Fruit fly (Drosophila melanogaster) whole organism, embryonic: Measurements from ENCODE around the gene mus302.

Source experiments
- Bgb ChIP-seq: fragments of 200-800 bp; sonication (Bioruptor generic); IDR thresholded peaks from 2 replicates; pipeline ENCODE4 v1.3.6; 2022; ENCODE audit warnings: missing biosample characterization, missing genetic modification characterization; ENCODE audit not compliant: partially characterized antibody
- CG10654 ChIP-seq: fragments of 200-800 bp; sonication (Bioruptor generic); optimal IDR thresholded peaks from 2 replicates; lab custom pipeline; 2016; ENCODE audit warnings: missing biosample characterization, missing genetic modification characterization
- CG12236 ChIP-seq: fragments of 200-800 bp; sonication (Bioruptor generic); optimal IDR thresholded peaks from 2 replicates; lab custom pipeline; 2016; ENCODE audit warnings: missing biosample characterization, missing genetic modification characterization
- CG13624 ChIP-seq: fragments of 200-800 bp; sonication (Bioruptor generic); optimal IDR thresholded peaks from 2 replicates; lab custom pipeline; 2016; ENCODE audit warnings: missing biosample characterization, missing genetic modification characterization
- CG16813 ChIP-seq: fragments of 200-800 bp; sonication (Bioruptor generic); IDR thresholded peaks from 3 replicates; pipeline ENCODE4 v1.3.6; 2022; ENCODE audit warnings: missing biosample characterization, missing genetic modification characterization; ENCODE audit not compliant: partially characterized antibody
- CG17361 ChIP-seq: fragments of 200-800 bp; sonication (Bioruptor generic); IDR thresholded peaks from 3 replicates; pipeline ENCODE4 v1.3.6; 2022; ENCODE audit warnings: missing biosample characterization, missing genetic modification characterization
- CG18262 ChIP-seq: fragments of 200-800 bp; optimal IDR thresholded peaks from 3 replicates; lab custom pipeline; 2019; ENCODE audit warnings: missing biosample characterization, mild to moderate bottlenecking, missing genetic modification characterization, moderate library complexity
- CG2120 ChIP-seq: fragments of 200-800 bp; sonication (Bioruptor generic); optimal IDR thresholded peaks from 3 replicates; lab custom pipeline; 2016; ENCODE audit warnings: missing biosample characterization, missing genetic modification characterization
- CG2678 ChIP-seq: fragments of 200-800 bp; sonication (Bioruptor generic); optimal IDR thresholded peaks from 3 replicates; lab custom pipeline; 2019; ENCODE audit warnings: missing biosample characterization, mild to moderate bottlenecking, missing genetic modification characterization, moderate library complexity
- CG2875 ChIP-seq: fragments of 200-800 bp; sonication (Bioruptor generic); optimal IDR thresholded peaks from 2 replicates; lab custom pipeline; 2017; ENCODE audit warnings: missing biosample characterization, mild to moderate bottlenecking, missing genetic modification characterization, missing genetic modification reagents
- CG3995 ChIP-seq: fragments of 200-800 bp; sonication (Bioruptor generic); optimal IDR thresholded peaks from 3 replicates; lab custom pipeline; 2016; ENCODE audit warnings: missing biosample characterization, missing genetic modification characterization
- CG42726 ChIP-seq: fragments of 200-800 bp; sonication (Bioruptor generic); IDR thresholded peaks from 2 replicates; pipeline ENCODE4 v1.3.6; 2022; ENCODE audit warnings: missing biosample characterization, missing genetic modification characterization; ENCODE audit not compliant: partially characterized antibody
- CG4820 ChIP-seq: fragments of 200-800 bp; sonication (Bioruptor generic); optimal IDR thresholded peaks from 3 replicates; lab custom pipeline; 2016; ENCODE audit warnings: missing biosample characterization, missing genetic modification characterization
- CG4854 ChIP-seq: fragments of 200-800 bp; sonication (Bioruptor generic); optimal IDR thresholded peaks from 2 replicates; lab custom pipeline; 2016; ENCODE audit warnings: missing biosample characterization, missing genetic modification characterization, inconsistent platforms
- CG7786 ChIP-seq: fragments of 200-800 bp; sonication (Bioruptor generic); optimal IDR thresholded peaks from 2 replicates; lab custom pipeline; 2016; ENCODE audit warnings: missing biosample characterization, missing genetic modification characterization
- CG9932 ChIP-seq: fragments of 200-800 bp; sonication (Bioruptor generic); IDR thresholded peaks from 2 replicates; pipeline ENCODE4 v1.3.6; 2022; ENCODE audit warnings: missing biosample characterization, missing genetic modification characterization
- CrebB ChIP-seq: fragments of 200-800 bp; sonication (Bioruptor generic); optimal IDR thresholded peaks from 3 replicates; lab custom pipeline; 2018; ENCODE audit warnings: missing biosample characterization, mild to moderate bottlenecking, missing genetic modification characterization
- D19B ChIP-seq: fragments of 200-800 bp; sonication (Bioruptor generic); optimal IDR thresholded peaks from 2 replicates; lab custom pipeline; 2017; ENCODE audit warnings: missing biosample characterization, mild to moderate bottlenecking, missing genetic modification characterization
- Doc2 ChIP-seq: fragments of 200-800 bp; sonication (Bioruptor generic); IDR thresholded peaks from 2 replicates; pipeline ENCODE4 v1.3.6; 2022; ENCODE audit warnings: missing biosample characterization, missing genetic modification characterization
- Elba2 ChIP-seq: fragments of 200-800 bp; sonication (Bioruptor generic); optimal IDR thresholded peaks from 3 replicates; lab custom pipeline; 2016; ENCODE audit warnings: missing biosample characterization, missing genetic modification characterization
- Gug ChIP-seq: fragments of 200-800 bp; sonication (Bioruptor generic); IDR thresholded peaks from 4 replicates; pipeline ENCODE4 v1.3.6; 2022; ENCODE audit warnings: missing biosample characterization, missing genetic modification characterization
- Hsf ChIP-seq: fragments of 200-800 bp; sonication (Bioruptor generic); optimal IDR thresholded peaks from 3 replicates; lab custom pipeline; 2016; ENCODE audit warnings: missing biosample characterization, missing genetic modification characterization
- Lpt ChIP-seq: fragments of >200 bp; optimal IDR thresholded peaks from 2 replicates; lab custom pipeline; 2018; ENCODE audit warnings: missing biosample characterization, missing genetic modification characterization
- Meics ChIP-seq: fragments of 200-800 bp; sonication (Bioruptor generic); optimal IDR thresholded peaks from 2 replicates; lab custom pipeline; 2017; ENCODE audit warnings: missing biosample characterization, mild to moderate bottlenecking, missing genetic modification characterization
- NC2α ChIP-seq: fragments of 200-800 bp; sonication (Bioruptor generic); optimal IDR thresholded peaks from 2 replicates; lab custom pipeline; 2016; ENCODE audit warnings: missing biosample characterization, missing genetic modification characterization
- NK7.1 ChIP-seq: fragments of 200-800 bp; sonication (Bioruptor generic); optimal IDR thresholded peaks from 3 replicates; lab custom pipeline; 2016; ENCODE audit warnings: missing biosample characterization, missing genetic modification characterization
- Xbp1 ChIP-seq: fragments of 200-800 bp; sonication (Bioruptor generic); optimal IDR thresholded peaks from 3 replicates; lab custom pipeline; 2016; ENCODE audit warnings: missing biosample characterization, mild to moderate bottlenecking, missing genetic modification characterization
- dm ChIP-seq: fragments of 200-800 bp; sonication (Bioruptor generic); optimal IDR thresholded peaks from 3 replicates; lab custom pipeline; 2016; ENCODE audit warnings: missing biosample characterization, missing genetic modification characterization
- dmrt99B ChIP-seq: fragments of 200-800 bp; sonication (Bioruptor generic); optimal IDR thresholded peaks from 2 replicates; lab custom pipeline; 2018; ENCODE audit warnings: missing biosample characterization, mild to moderate bottlenecking, missing genetic modification characterization, moderate library complexity
- exex ChIP-seq: fragments of 200-800 bp; sonication (Bioruptor generic); optimal IDR thresholded peaks from 4 replicates; lab custom pipeline; 2018; ENCODE audit warnings: missing biosample characterization, mild to moderate bottlenecking, missing genetic modification characterization, moderate library complexity
- fd102C ChIP-seq: fragments of 200-800 bp; sonication (Bioruptor generic); optimal IDR thresholded peaks from 2 replicates; lab custom pipeline; 2018; ENCODE audit warnings: missing biosample characterization, mild to moderate bottlenecking, missing genetic modification characterization, moderate library complexity
- fd3F ChIP-seq: fragments of 200-800 bp; sonication (Bioruptor generic); optimal IDR thresholded peaks from 2 replicates; lab custom pipeline; 2018; ENCODE audit warnings: missing biosample characterization, mild to moderate bottlenecking, missing genetic modification characterization, moderate library complexity
- fd96Cb ChIP-seq: fragments of 200-800 bp; sonication (Bioruptor generic); optimal IDR thresholded peaks from 2 replicates; lab custom pipeline; 2018; ENCODE audit warnings: missing biosample characterization, mild to moderate bottlenecking, missing genetic modification characterization, moderate library complexity
- gem ChIP-seq: fragments of 200-800 bp; sonication (Bioruptor generic); optimal IDR thresholded peaks from 2 replicates; lab custom pipeline; 2019; ENCODE audit warnings: missing biosample characterization, mild to moderate bottlenecking, missing genetic modification characterization, moderate library complexity
- gfzf ChIP-seq: fragments of 200-800 bp; sonication (Bioruptor generic); optimal IDR thresholded peaks from 2 replicates; lab custom pipeline; 2016; ENCODE audit warnings: missing biosample characterization, mild to moderate bottlenecking, missing genetic modification characterization, moderate library complexity
- jing ChIP-seq: fragments of 200-800 bp; sonication (Bioruptor generic); optimal IDR thresholded peaks from 2 replicates; lab custom pipeline; 2018; ENCODE audit warnings: missing biosample characterization, mild to moderate bottlenecking, missing genetic modification characterization
- phol ChIP-seq: fragments of 200-800 bp; sonication (Bioruptor generic); optimal IDR thresholded peaks from 3 replicates; lab custom pipeline; 2018; ENCODE audit warnings: missing biosample characterization, mild to moderate bottlenecking, missing genetic modification characterization, moderate library complexity
- ranshi ChIP-seq: fragments of 200-800 bp; sonication (Bioruptor generic); IDR thresholded peaks from 2 replicates; pipeline ENCODE4 v1.3.6; 2022; ENCODE audit warnings: missing biosample characterization, missing genetic modification characterization
- rib ChIP-seq: fragments of 200-800 bp; sonication (Bioruptor generic); IDR thresholded peaks from 2 replicates; pipeline ENCODE4 v1.3.6; 2022; ENCODE audit warnings: missing biosample characterization, missing genetic modification characterization
- ro ChIP-seq: fragments of 200-800 bp; sonication (Bioruptor generic); IDR thresholded peaks from 2 replicates; pipeline ENCODE4 v1.3.6; 2022; ENCODE audit warnings: missing biosample characterization, missing genetic modification characterization
- slou ChIP-seq: fragments of 200-800 bp; sonication (Bioruptor generic); optimal IDR thresholded peaks from 3 replicates; lab custom pipeline; 2016; ENCODE audit warnings: missing biosample characterization, missing genetic modification characterization
- sr ChIP-seq: fragments of 200-800 bp; sonication (Bioruptor generic); IDR thresholded peaks from 3 replicates; pipeline ENCODE4 v1.3.6; 2022; ENCODE audit warnings: missing biosample characterization, missing genetic modification characterization
- ssp ChIP-seq: fragments of 200-800 bp; sonication (Bioruptor generic); IDR thresholded peaks from 2 replicates; pipeline ENCODE4 v1.3.6; 2022; ENCODE audit warnings: missing biosample characterization, missing genetic modification characterization
- tna ChIP-seq: fragments of 200-800 bp; sonication (Bioruptor generic); IDR thresholded peaks from 2 replicates; pipeline ENCODE4 v1.3.6; 2022; ENCODE audit warnings: missing biosample characterization, missing genetic modification characterization; ENCODE audit not compliant: partially characterized antibody
- vfl ChIP-seq: fragments of 200-800 bp; sonication (Bioruptor generic); optimal IDR thresholded peaks from 2 replicates; lab custom pipeline; 2016; ENCODE audit warnings: missing biosample characterization, missing genetic modification characterization
- vvl ChIP-seq: fragments of 200-800 bp; sonication (Bioruptor generic); IDR thresholded peaks from 2 replicates; pipeline ENCODE4 v1.3.6; 2022; ENCODE audit warnings: missing biosample characterization, missing genetic modification characterization

Gene mus302

dm6 chr3L:16746586-16747383 lies 32.8 kb downstream of the mus302 start (continued):
- TF ChIP-seq NK7.1 (GFP tag; lab: Kevin White, UChicago) (no peak), CG17361 (GFP tag; lab: Robert Waterston, UW) (peak; percentile 31; the same call in 2 of the 3 replicates), Xbp1 (GFP tag; lab: Kevin White, UChicago) (no peak), CG7786 (GFP tag; lab: Kevin White, UChicago) (no peak), CG42726 (GFP tag; lab: Robert Waterston, UW) (no peak), CG13624 (GFP tag; lab: Kevin White, UChicago) (no peak), tna (GFP tag; lab: Robert Waterston, UW) (no peak), Doc2 (no peak), ssp (GFP tag; lab: Robert Waterston, UW) (no peak), CG2678 (tag; lab: Kevin White, UChicago) (peak; percentile 54), vvl (GFP tag; lab: Robert Waterston, UW) (no peak), slou (GFP tag; lab: Kevin White, UChicago) (no peak), Elba2 (GFP tag; lab: Kevin White, UChicago) (no peak), sr (GFP tag; lab: Robert Waterston, UW) (no peak), fd3F (GFP tag; lab: Kevin White, UChicago) (no peak), CG3995 (GFP tag; lab: Kevin White, UChicago) (no peak), fd96Cb (peak; percentile 33), Hsf (GFP tag; lab: Kevin White, UChicago) (no peak), D19B (GFP tag; lab: Kevin White, UChicago) (no peak), CG4820 (GFP tag; lab: Kevin White, UChicago) (no peak), CG16813 (GFP tag; lab: Robert Waterston, UW) (no peak), Bgb (GFP tag; lab: Robert Waterston, UW) (no peak), jing (no peak), CrebB (tag; lab: Kevin White, UChicago) (no peak), Meics (GFP tag; lab: Kevin White, UChicago) (no peak), fd102C (GFP tag; lab: Kevin White, UChicago) (no peak), ro (GFP tag; lab: Robert Waterston, UW) (no peak), dm (GFP tag; lab: Kevin White, UChicago) (no peak), CG2120 (no peak), NC2α (GFP tag; lab: Kevin White, UChicago) (no peak), CG9932 (no peak), vfl (GFP tag; lab: Kevin White, UChicago) (no peak), Gug (no peak), CG4854 (GFP tag; lab: Kevin White, UChicago) (no peak), gfzf (no peak), CG18262 (peak; percentile 49), exex (no peak), ranshi (GFP tag; lab: Robert Waterston, UW) (no peak), phol (tag; lab: Kevin White, UChicago) (peak; percentile 68), gem (tag; lab: Kevin White, UChicago) (peak; percentile 29), dmrt99B (tag; lab: Kevin White, UChicago) (peak; percentile 49), CG12236 (GFP tag; lab: Kevin White, UChicago) (no peak), Lpt (GFP tag; lab: Kevin White, UChicago) (no peak), CG2875 (GFP tag; lab: Kevin White, UChicago) (no peak), CG10654 (GFP tag; lab: Kevin White, UChicago) (no peak), rib (GFP tag; lab: Robert Waterston, UW) (no peak)
